Worm (Caenorhabditis elegans): Measurements from ENCODE around the gene T28A8.8.

- TF ChIP-seq nhr-237 (tag; optimal IDR thresholded peaks at IDR 0.05) (no peak), lin-14 (GFP tag; optimal IDR thresholded peaks at IDR 0.05) (no peak), sup-37 (GFP tag; optimal IDR thresholded peaks at IDR 0.05) (no peak)
These were observed 1.0 kb upstream of the T28A8.8 start, which contains the start of gene T28A8.5 for ce11 chrIII:13501599-13501998.
